Worm (Caenorhabditis elegans): ENCODE data around the gene ugt-57.

ce11 chrX:7019733-7020132 is 28.2 kb downstream of the ugt-57 start, which contains the start of gene cah-5:
- no peak for TF ChIP-seq ama-1 (optimal IDR thresholded peaks at IDR 0.05)
- no peak for TF ChIP-seq nhr-28 (tag; optimal IDR thresholded peaks at IDR 0.05)
- TF ChIP-seq ceh-82 (tag; optimal IDR thresholded peaks at IDR 0.05) = no peak
- no peak for TF ChIP-seq nhr-12 (tag; optimal IDR thresholded peaks at IDR 0.05)
- TF ChIP-seq mdl-1 (tag; optimal IDR thresholded peaks at IDR 0.05) = no peak
- TF ChIP-seq unc-62 (GFP tag; optimal IDR thresholded peaks at IDR 0.05) = no peak
- TF ChIP-seq lin-39 (tag; optimal IDR thresholded peaks at IDR 0.05) = no peak
- no peak for TF ChIP-seq lin-15B (tag; optimal IDR thresholded peaks at IDR 0.05)
- no peak for TF ChIP-seq snpc-4 (tag; optimal IDR thresholded peaks at IDR 0.05)

Measured in whole organism, L3 larva.